Worm (Caenorhabditis elegans) whole organism, dauer: ENCODE measurements around the gene dig-1.

Experiments
- unc-62 ChIP-seq: sonication (generic microtip); optimal IDR thresholded peaks from 2 replicates; lab custom pipeline; 2017; ENCODE audit warnings: missing biosample characterization, missing genetic modification reagents, missing genetic modification characterization

Gene dig-1

ce11 chrIII:6839091-6839490, 93.0 kb downstream of the dig-1 start:
- TF ChIP-seq unc-62 (GFP tag; lab: Kevin White, UChicago): no peak
